Fruit fly (Drosophila melanogaster): ENCODE measurements around the gene CG8065.

dm6 chr3L:10247579-10247978 is 32.1 kb downstream of the CG8065 start:
- no peak for TF ChIP-seq CG11902 (GFP tag; optimal IDR thresholded peaks at IDR 0.05)
- no peak for TF ChIP-seq Ets96B (tag; optimal IDR thresholded peaks at IDR 0.05)
- TF ChIP-seq topi (GFP tag; optimal IDR thresholded peaks at IDR 0.05) = no peak
- TF ChIP-seq CG6854 (GFP tag; optimal IDR thresholded peaks at IDR 0.05) = no peak
- TF ChIP-seq CG10669 (GFP tag; optimal IDR thresholded peaks at IDR 0.05) = no peak
- no peak for TF ChIP-seq CG6276 (GFP tag; optimal IDR thresholded peaks at IDR 0.05)
- peak; percentile 34 for TF ChIP-seq OdsH (GFP tag; optimal IDR thresholded peaks at IDR 0.05)

Measured in whole organism, prepupa.